Fruit fly (Drosophila melanogaster) whole organism, adult: ENCODE results near the gene CG42835.

Source experiments
- CG11617 ChIP-seq: fragments of 200-800 bp; sonication (Bioruptor generic); optimal IDR thresholded peaks from 2 replicates; lab custom pipeline; 2017; ENCODE audit warnings: mild to moderate bottlenecking, missing biosample characterization, missing genetic modification reagents, missing genetic modification characterization
- CG33017 ChIP-seq: fragments of 200-800 bp; sonication (Bioruptor generic); optimal IDR thresholded peaks from 2 replicates; lab custom pipeline; 2018; ENCODE audit warnings: missing biosample characterization, mild to moderate bottlenecking, missing genetic modification characterization, moderate library complexity
- Crg-1 ChIP-seq: fragments of 200-800 bp; sonication (Bioruptor generic); optimal IDR thresholded peaks from 2 replicates; lab custom pipeline; 2016; ENCODE audit warnings: missing biosample characterization, missing genetic modification characterization
- Hr96 ChIP-seq: fragments of 200-800 bp; sonication (Bioruptor generic); optimal IDR thresholded peaks from 2 replicates; lab custom pipeline; 2016; ENCODE audit warnings: missing biosample characterization, missing genetic modification characterization
- cnc ChIP-seq, 2 experiments: fragments of >200 bp; optimal IDR thresholded peaks; 2 replicates each; lab custom pipeline; 2017
- kay ChIP-seq: fragments of 200-800 bp; sonication (Bioruptor generic); peaks from one replicate; lab custom pipeline; 2016; ENCODE audit warnings: missing biosample characterization, missing genetic modification characterization, borderline replicate concordance
- toe ChIP-seq: fragments of 200-800 bp; sonication (Bioruptor generic); optimal IDR thresholded peaks from 2 replicates; lab custom pipeline; 2016; ENCODE audit warnings: missing biosample characterization, missing genetic modification characterization

DNA sequence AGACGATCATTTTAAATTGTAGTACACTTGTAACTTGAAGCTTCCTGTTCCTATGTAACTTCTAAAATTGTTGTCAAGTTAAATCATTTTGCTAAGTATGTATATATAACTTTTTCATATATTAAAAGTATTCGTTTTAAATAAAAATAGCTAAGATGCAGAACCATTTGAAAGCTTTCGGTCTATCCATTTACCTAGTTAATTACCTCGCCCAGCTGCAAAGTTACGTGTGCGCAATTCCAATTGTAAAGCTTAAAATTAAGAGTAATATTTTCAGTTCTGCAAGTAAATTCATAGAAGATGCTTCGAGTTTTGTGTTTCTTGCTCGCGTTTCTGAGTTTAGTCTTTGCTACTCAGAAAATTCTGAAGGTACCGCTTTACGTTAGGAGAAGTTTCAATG, 11.1 kb upstream of the CG42835 start, which contains the start of gene CG5860:
- TF ChIP-seq kay (GFP tag; lab: Kevin White, UChicago) = no peak
- TF ChIP-seq toe (GFP tag; lab: Kevin White, UChicago) = no peak
- TF ChIP-seq Hr96 (GFP tag; lab: Kevin White, UChicago) = no peak
- no peak for TF ChIP-seq CG11617 (GFP tag; lab: Kevin White, UChicago)
- no peak for TF ChIP-seq Crg-1
- TF ChIP-seq cnc (optimal IDR thresholded peaks at IDR 0.05; lab: Kevin White, UChicago) = no peak
- no peak for TF ChIP-seq CG33017 (tag; lab: Kevin White, UChicago)
